Fruit fly (Drosophila melanogaster): ENCODE data around the gene CG5112.

The CG5112 gene

dm6 chr3R:25462642-25463317 is 28.5 kb upstream of the CG5112 start (continued):
- TF ChIP-seq jigr1 (GFP tag; IDR thresholded peaks at IDR 0.05) (no peak), seq (GFP tag; IDR thresholded peaks at IDR 0.05) (peak; percentile 28; the same call in 1 of the 2 replicates), CG10209 (GFP tag; optimal IDR thresholded peaks at IDR 0.05) (peak; percentile 38), Dek (tag; optimal IDR thresholded peaks at IDR 0.05) (peak; percentile 39), CG18476 (GFP tag; optimal IDR thresholded peaks at IDR 0.05) (no peak), CG7357 (GFP tag; IDR thresholded peaks at IDR 0.05) (no peak), Chrac-16 (GFP tag; optimal IDR thresholded peaks at IDR 0.05) (no peak), CG12155 (GFP tag; optimal IDR thresholded peaks at IDR 0.05) (peak; percentile 28), bsh (GFP tag; optimal IDR thresholded peaks at IDR 0.05) (peak; percentile 43 to 78), GATAe (GFP tag; conservative IDR thresholded peaks at IDR 0.05) (0 out of 2 replicates have a peak, but pooled peaks have one; percentile 18), HLHmδ (GFP tag; optimal IDR thresholded peaks at IDR 0.05) (no peak), CG11696 (GFP tag; IDR thresholded peaks at IDR 0.05) (no peak), Camta (GFP tag; optimal IDR thresholded peaks at IDR 0.05) (no peak), CG9817 (tag; optimal IDR thresholded peaks at IDR 0.05) (peak; percentile 11), chinmo (GFP tag; IDR thresholded peaks at IDR 0.05; ENCODE audit: partially characterized antibody) (peak; percentile 81), CG11695 (GFP tag; IDR thresholded peaks at IDR 0.05) (peak; percentile 54; the same call in 1 of the 3 replicates), CG4424 (GFP tag; optimal IDR thresholded peaks at IDR 0.05) (peak; percentile 33), mam (GFP tag; optimal IDR thresholded peaks at IDR 0.05) (peak; percentile 4), CG10431 (GFP tag; optimal IDR thresholded peaks at IDR 0.05) (no peak), CG15479 (GFP tag; optimal IDR thresholded peaks at IDR 0.05) (no peak), Blimp-1 (GFP tag; optimal IDR thresholded peaks at IDR 0.05) (peak; percentile 36), sc (optimal IDR thresholded peaks at IDR 0.05) (no peak), sc (GFP tag; optimal IDR thresholded peaks at IDR 0.05) (no peak), CG10274 (GFP tag; optimal IDR thresholded peaks at IDR 0.05) (peak; percentile 28), YL-1 (GFP tag; optimal IDR thresholded peaks at IDR 0.05) (no peak), CG4820 (GFP tag; optimal IDR thresholded peaks at IDR 0.05) (no peak), CG18011 (GFP tag; optimal IDR thresholded peaks at IDR 0.05) (no peak), CG42726 (GFP tag; IDR thresholded peaks at IDR 0.05; ENCODE audit: partially characterized antibody) (no peak), Usf (GFP tag; optimal IDR thresholded peaks at IDR 0.05) (no peak), org-1 (GFP tag; optimal IDR thresholded peaks at IDR 0.05) (no peak), fd102C (GFP tag; optimal IDR thresholded peaks at IDR 0.05) (no peak), cad (GFP tag; optimal IDR thresholded peaks at IDR 0.05) (no peak), sna (GFP tag; IDR thresholded peaks at IDR 0.05; ENCODE audit: partially characterized antibody) (no peak), CG14050 (GFP tag; IDR thresholded peaks at IDR 0.05) (no peak), Adf1 (GFP tag; IDR thresholded peaks at IDR 0.05) (0 out of 2 replicates have a peak, but pooled peaks have one; percentile 13), wor (GFP tag; IDR thresholded peaks at IDR 0.05) (no peak), Taf1 (GFP tag; IDR thresholded peaks at IDR 0.05) (peak; percentile 38; the same call in 1 of the 2 replicates), CG32772 (GFP tag; IDR thresholded peaks at IDR 0.05) (peak; percentile 53; the same call in 1 of the 2 replicates), shn (GFP tag; optimal IDR thresholded peaks at IDR 0.05) (no peak), caup (GFP tag; optimal IDR thresholded peaks at IDR 0.05; ENCODE audit: severe bottlenecking) (peak; percentile 48), CG8281 (tag; optimal IDR thresholded peaks at IDR 0.05) (no peak), bab2 (GFP tag; optimal IDR thresholded peaks at IDR 0.05) (no peak), eyg (GFP tag; optimal IDR thresholded peaks at IDR 0.05) (no peak), ash1 (GFP tag; optimal IDR thresholded peaks at IDR 0.05) (no peak), CG18619 (GFP tag; optimal IDR thresholded peaks at IDR 0.05) (peak; percentile 2), Oli (tag; optimal IDR thresholded peaks at IDR 0.05) (peak; percentile 20), Nf-YB (GFP tag; optimal IDR thresholded peaks at IDR 0.05) (no peak), CG1233 (GFP tag; optimal IDR thresholded peaks at IDR 0.05) (peak; percentile 56), CTCF (GFP tag; optimal IDR thresholded peaks at IDR 0.05) (no peak), CG8478 (optimal IDR thresholded peaks at IDR 0.05) (no peak)
